Worm (Caenorhabditis elegans) whole organism, L3 larva: ENCODE data around the gene cct-6.

Source experiments
- R02D3.7 ChIP-seq: fragments of 150-350 bp; optimal IDR thresholded peaks from 2 replicates; lab custom pipeline; 2014; ENCODE audit warnings: missing biosample characterization, missing genetic modification characterization
- elt-2 ChIP-seq: sonication (generic microtip); optimal IDR thresholded peaks from 2 replicates; lab custom pipeline; 2016; ENCODE audit warnings: missing genetic modification reagents, mild to moderate bottlenecking, missing genetic modification characterization, missing compliant biosample characterization
- lin-39 ChIP-seq: fragments of 150-350 bp; optimal IDR thresholded peaks from 2 replicates; lab custom pipeline; 2018; ENCODE audit warnings: missing biosample characterization, missing genetic modification reagents, missing genetic modification characterization
- nfya-1 ChIP-seq: sonication (generic microtip); optimal IDR thresholded peaks from 2 replicates; lab custom pipeline; 2017; ENCODE audit warnings: missing genetic modification characterization, mild to moderate bottlenecking, missing compliant biosample characterization, antibody characterized with exemption, moderate library complexity; ENCODE audit not compliant: insufficient read depth
- nhr-237 ChIP-seq: fragments of 150-350 bp; optimal IDR thresholded peaks from 2 replicates; lab custom pipeline; 2014; ENCODE audit warnings: missing biosample characterization, missing genetic modification characterization

DNA sequence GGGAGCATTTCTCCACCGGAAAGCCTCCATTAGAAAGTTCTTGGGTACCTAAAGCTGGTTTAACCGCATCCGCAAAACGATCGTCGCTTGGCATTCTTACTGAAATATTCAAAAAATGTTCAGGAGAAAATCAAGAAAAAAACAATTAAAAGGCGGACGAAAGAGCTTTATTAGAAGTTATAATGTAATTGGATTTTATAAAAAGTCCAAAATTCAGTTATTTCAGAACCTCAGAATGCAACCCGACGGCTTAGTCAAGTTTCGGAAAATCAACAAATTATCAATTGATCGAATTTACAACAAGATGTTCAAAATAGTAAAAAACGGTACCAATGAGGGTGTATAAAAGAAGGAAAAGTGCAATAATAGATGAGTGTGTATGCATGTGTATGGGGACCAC, 40.4 kb upstream of the cct-6 start, which contains the start of gene pxl-1:
- no peak for TF ChIP-seq R02D3.7
- no peak for TF ChIP-seq lin-39 (tag; lab: Kevin White, UChicago)
- no peak for TF ChIP-seq elt-2 (tag; lab: Kevin White, UChicago)
- no peak for TF ChIP-seq nhr-237 (tag; lab: Kevin White, UChicago)
- no peak for TF ChIP-seq nfya-1 (tag; lab: Kevin White, UChicago)
